Worm (Caenorhabditis elegans) whole organism, young adult: ENCODE results near the gene H20E11.2.
A peak's percentile ranks its signal among the peaks of the same experiment; 100 is the strongest.

Experiments used
- B0035.1 ChIP-seq: sonication (generic microtip); optimal IDR thresholded peaks from 2 replicates; lab custom pipeline; 2016; ENCODE audit warnings: missing genetic modification characterization, mild to moderate bottlenecking, missing compliant biosample characterization, missing genotype, missing genetic modification reagents
- B0336.3 ChIP-seq: fragments of 200-800 bp; sonication (Bioruptor generic); IDR thresholded peaks from 2 replicates; pipeline ENCODE4 v1.3.6; 2022; ENCODE audit warnings: missing genetic modification characterization, missing compliant biosample characterization
- F55B11.4 ChIP-seq: sonication (generic microtip); optimal IDR thresholded peaks from 2 replicates; lab custom pipeline; 2016; ENCODE audit warnings: missing compliant biosample characterization, missing genetic modification characterization, borderline replicate concordance; ENCODE audit not compliant: insufficient read depth
- F57A8.1 ChIP-seq: fragments of 200-800 bp; sonication (Bioruptor generic); optimal IDR thresholded peaks from 2 replicates; lab custom pipeline; 2018; ENCODE audit warnings: mild to moderate bottlenecking, missing genetic modification characterization, moderate library complexity, missing compliant biosample characterization
- T07F8.4 ChIP-seq: sonication (generic microtip); optimal IDR thresholded peaks from 2 replicates; lab custom pipeline; 2016; ENCODE audit warnings: mild to moderate bottlenecking, missing genetic modification characterization, moderate library complexity, missing compliant biosample characterization
- Y53G8AR.9 ChIP-seq: fragments of 200-800 bp; sonication (Bioruptor generic); conservative IDR thresholded peaks from 2 replicates; pipeline ENCODE4 v1.3.6; 2022; ENCODE audit warnings: missing genetic modification reagents, missing genetic modification characterization, missing compliant biosample characterization
- Y79H2A.3 ChIP-seq: fragments of 200-800 bp; sonication (Bioruptor generic); conservative IDR thresholded peaks from 2 replicates; pipeline ENCODE4 v1.3.6; 2022; ENCODE audit warnings: missing genetic modification reagents, missing genetic modification characterization, missing compliant biosample characterization
- akir-1 ChIP-seq: fragments of 200-800 bp; sonication (Bioruptor generic); optimal IDR thresholded peaks from 2 replicates; lab custom pipeline; 2018; ENCODE audit warnings: mild to moderate bottlenecking, missing genetic modification characterization, moderate library complexity, missing compliant biosample characterization
- aptf-3 ChIP-seq: fragments of 200-800 bp; sonication (Bioruptor generic); IDR thresholded peaks from 2 replicates; pipeline ENCODE4 v1.3.6; 2022; ENCODE audit warnings: missing genetic modification characterization, missing compliant biosample characterization
- attf-3 ChIP-seq: fragments of 200-800 bp; sonication (Bioruptor generic); conservative IDR thresholded peaks from 2 replicates; pipeline ENCODE4 v1.3.6; 2022; ENCODE audit warnings: missing genetic modification reagents, missing genetic modification characterization, missing compliant biosample characterization
- ceh-40 ChIP-seq: fragments of 200-800 bp; sonication (Bioruptor generic); IDR thresholded peaks from 2 replicates; pipeline ENCODE4 v1.3.6; 2022; ENCODE audit warnings: missing genetic modification characterization, missing compliant biosample characterization
- ceh-58 ChIP-seq: fragments of 200-800 bp; sonication (Bioruptor generic); IDR thresholded peaks from 2 replicates; pipeline ENCODE4 v1.3.6; 2022; ENCODE audit warnings: missing genetic modification characterization, missing compliant biosample characterization
- ceh-79 ChIP-seq: sonication (generic microtip); optimal IDR thresholded peaks from 2 replicates; lab custom pipeline; 2017; ENCODE audit warnings: mild to moderate bottlenecking, missing genetic modification characterization, missing compliant biosample characterization
- dox-1 ChIP-seq: fragments of 200-800 bp; sonication (Bioruptor generic); IDR thresholded peaks from 2 replicates; pipeline ENCODE4 v1.3.6; 2022; ENCODE audit warnings: missing genetic modification reagents, missing genetic modification characterization, missing compliant biosample characterization
- dpl-1 ChIP-seq: fragments of 150-350 bp; optimal IDR thresholded peaks from 2 replicates; lab custom pipeline; 2014; ENCODE audit warnings: missing biosample characterization, missing genetic modification reagents, missing genetic modification characterization
- efl-1 ChIP-seq: fragments of 150-350 bp; optimal IDR thresholded peaks from 2 replicates; lab custom pipeline; 2014; ENCODE audit warnings: missing biosample characterization, missing genetic modification reagents, missing genetic modification characterization
- ets-4 ChIP-seq: fragments of 200-800 bp; sonication (Bioruptor generic); optimal IDR thresholded peaks from 2 replicates; lab custom pipeline; 2018; ENCODE audit warnings: mild to moderate bottlenecking, missing genetic modification characterization, missing compliant biosample characterization
- hlh-26 ChIP-seq: fragments of 200-800 bp; sonication (Bioruptor generic); conservative IDR thresholded peaks from 2 replicates; pipeline ENCODE4 v1.3.6; 2022; ENCODE audit warnings: missing genetic modification reagents, missing genetic modification characterization, missing compliant biosample characterization
- hmg-1.2 ChIP-seq: fragments of 200-800 bp; sonication (Bioruptor generic); IDR thresholded peaks from 2 replicates; pipeline ENCODE4 v1.3.6; 2022; ENCODE audit warnings: missing genetic modification reagents, missing genetic modification characterization, missing compliant biosample characterization
- hrde-1 ChIP-seq: sonication (generic microtip); optimal IDR thresholded peaks from 2 replicates; lab custom pipeline; 2016; ENCODE audit warnings: missing genetic modification characterization, mild to moderate bottlenecking, missing compliant biosample characterization, moderate library complexity, missing genotype, missing genetic modification reagents, borderline replicate concordance
- hsf-1 ChIP-seq: fragments of 200-800 bp; sonication (Bioruptor generic); IDR thresholded peaks from 2 replicates; pipeline ENCODE4 v1.3.6; 2022; ENCODE audit warnings: missing genetic modification reagents, missing genetic modification characterization, missing compliant biosample characterization
- madf-10 ChIP-seq: sonication (generic microtip); optimal IDR thresholded peaks from 2 replicates; lab custom pipeline; 2016; ENCODE audit warnings: mild to moderate bottlenecking, missing genetic modification characterization, missing compliant biosample characterization
- madf-3 ChIP-seq: fragments of 200-800 bp; sonication (Bioruptor generic); IDR thresholded peaks from 2 replicates; pipeline ENCODE4 v1.3.6; 2022; ENCODE audit warnings: missing genetic modification reagents, missing genetic modification characterization, missing compliant biosample characterization
- mcd-1 ChIP-seq: fragments of 200-800 bp; sonication (Bioruptor generic); IDR thresholded peaks from 2 replicates; pipeline ENCODE4 v1.3.6; 2022; ENCODE audit warnings: missing genetic modification reagents, missing genetic modification characterization, missing compliant biosample characterization
- mxl-1 ChIP-seq: sonication (generic microtip); optimal IDR thresholded peaks from 2 replicates; lab custom pipeline; 2016; ENCODE audit warnings: missing genetic modification characterization, missing compliant biosample characterization
- nfya-2 ChIP-seq: fragments of 200-800 bp; sonication (Bioruptor generic); IDR thresholded peaks from 2 replicates; pipeline ENCODE4 v1.3.6; 2022; ENCODE audit warnings: missing genetic modification reagents, missing genetic modification characterization, missing compliant biosample characterization
- nfyb-1 ChIP-seq: fragments of 200-800 bp; sonication (Bioruptor generic); IDR thresholded peaks from 2 replicates; pipeline ENCODE4 v1.3.6; 2022; ENCODE audit warnings: missing genetic modification reagents, missing genetic modification characterization, missing compliant biosample characterization
- nhr-120 ChIP-seq: fragments of 200-800 bp; sonication (Bioruptor generic); IDR thresholded peaks from 2 replicates; pipeline ENCODE4 v1.3.6; 2022; ENCODE audit warnings: missing genetic modification characterization, missing compliant biosample characterization
- sdz-38 ChIP-seq: sonication (generic microtip); optimal IDR thresholded peaks from 2 replicates; lab custom pipeline; 2016; ENCODE audit warnings: missing genotype, missing genetic modification characterization, missing compliant biosample characterization
- snpc-4 ChIP-seq, 5 experiments: fragments of 150-350 bp in 1 of 5; sonication (generic microtip) in 4 of 5; optimal IDR thresholded peaks; 2 replicates each; lab custom pipeline; 2014 to 2018; ENCODE audit warnings: missing genetic modification characterization in 5 of 5, missing biosample characterization in 3 of 5, antibody characterized with exemption in 2 of 5, mild to moderate bottlenecking in 2 of 5, missing compliant biosample characterization in 2 of 5, missing genotype in 2 of 5, moderate library complexity in 2 of 5, missing genetic modification reagents in 1 of 5
- somi-1 ChIP-seq: fragments of 200-800 bp; sonication (Bioruptor generic); optimal IDR thresholded peaks from 2 replicates; lab custom pipeline; 2018; ENCODE audit warnings: mild to moderate bottlenecking, missing genetic modification characterization, missing compliant biosample characterization
- sptf-2 ChIP-seq: fragments of 200-800 bp; sonication (Bioruptor generic); optimal IDR thresholded peaks from 2 replicates; lab custom pipeline; 2018; ENCODE audit warnings: mild to moderate bottlenecking, missing genetic modification characterization, missing compliant biosample characterization
- tlf-1 ChIP-seq: fragments of 200-800 bp; sonication (Bioruptor generic); optimal IDR thresholded peaks from 2 replicates; lab custom pipeline; 2018; ENCODE audit warnings: mild to moderate bottlenecking, missing genetic modification characterization, missing compliant biosample characterization
- xnd-1 ChIP-seq: sonication (generic microtip); optimal IDR thresholded peaks from 2 replicates; lab custom pipeline; 2016; ENCODE audit warnings: missing genotype, missing genetic modification reagents, missing genetic modification characterization, missing compliant biosample characterization
- ztf-18 ChIP-seq: sonication (generic microtip); optimal IDR thresholded peaks from 2 replicates; lab custom pipeline; 2016; ENCODE audit warnings: missing genotype, mild to moderate bottlenecking, missing genetic modification characterization, missing compliant biosample characterization

Gene H20E11.2

DNA sequence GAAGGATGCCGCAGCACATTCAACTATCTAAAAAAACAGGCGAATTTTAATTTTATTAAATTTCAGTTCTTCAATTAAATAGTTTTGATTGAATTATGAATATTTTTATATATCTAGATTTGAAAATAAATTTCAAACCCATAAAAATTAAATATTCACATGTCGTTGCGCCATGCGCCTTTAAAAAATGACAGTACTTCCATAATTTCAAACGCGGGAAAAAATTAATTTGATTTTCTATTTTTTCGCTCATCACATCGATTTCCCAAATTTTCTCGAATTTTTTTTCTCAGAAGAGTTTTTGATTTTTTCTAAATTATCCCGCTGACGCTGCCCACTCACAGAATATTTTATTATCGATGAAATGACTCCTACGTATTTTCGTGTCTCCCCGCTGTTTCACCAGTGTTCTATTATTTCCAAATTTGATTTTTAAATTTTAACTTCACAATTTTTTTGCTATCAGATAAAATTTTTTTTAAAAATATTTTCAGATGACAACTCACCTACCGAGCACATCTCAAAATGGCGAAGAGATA is 15.0 kb downstream of the H20E11.2 start, which contains the start of gene lip-1 (continued):
- TF ChIP-seq aptf-3 (GFP tag; lab: Robert Waterston, UW) (no peak), ets-4 (GFP tag; lab: Kevin White, UChicago) (no peak), mcd-1 (GFP tag; lab: Robert Waterston, UW) (no peak), madf-3 (GFP tag; lab: Robert Waterston, UW) (no peak), hsf-1 (peak; percentile 70; the same call in 1 of the 2 replicates), dox-1 (GFP tag; lab: Robert Waterston, UW) (no peak; the same call in 1 of the 2 replicates), akir-1 (GFP tag; lab: Kevin White, UChicago) (no peak), nfyb-1 (GFP tag; lab: Robert Waterston, UW) (no peak), Y79H2A.3 (GFP tag; lab: Robert Waterston, UW) (no peak), somi-1 (no peak), efl-1 (GFP tag; lab: Kevin White, UChicago) (peak; percentile 93), hrde-1 (tag; lab: Kevin White, UChicago) (no peak), mxl-1 (tag; lab: Kevin White, UChicago) (no peak), B0336.3 (GFP tag; lab: Robert Waterston, UW) (no peak), snpc-4 (GFP tag; optimal IDR thresholded peaks at IDR 0.05; lab: Kevin White, UChicago) (peak; percentile 46), snpc-4 (tag; optimal IDR thresholded peaks at IDR 0.05; lab: Kevin White, UChicago) (peak in 3 of 4 experiments; percentile 33 to 77 (median 68)), hmg-1.2 (GFP tag; lab: Robert Waterston, UW) (peak; percentile 26; the same call in 1 of the 2 replicates), dpl-1 (GFP tag; lab: Kevin White, UChicago) (peak; percentile 73), F55B11.4 (tag; lab: Kevin White, UChicago) (no peak), sdz-38 (tag; lab: Kevin White, UChicago) (no peak), ztf-18 (tag; lab: Kevin White, UChicago) (no peak)

DNA sequence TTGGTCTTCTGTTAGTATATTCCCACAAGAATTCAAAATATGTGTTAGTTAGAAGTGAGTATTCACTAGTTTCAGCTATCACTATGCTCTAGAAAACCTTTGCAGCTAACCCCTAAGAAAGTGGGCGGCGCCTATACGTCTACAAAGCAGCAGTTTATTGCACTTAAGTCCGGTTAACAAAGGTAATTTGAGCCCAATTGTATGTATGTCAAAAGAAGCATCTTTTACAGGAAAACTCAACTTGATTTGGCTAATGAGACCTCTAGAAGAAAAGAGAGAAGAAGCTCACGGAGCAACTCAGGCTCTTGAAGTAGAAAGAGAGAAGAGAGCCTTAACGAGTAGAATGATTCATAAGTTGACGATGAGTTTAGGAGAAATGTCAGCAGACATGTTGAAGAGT is 25.1 kb downstream of the H20E11.2 start:
- TF ChIP-seq sdz-38 (tag; lab: Kevin White, UChicago), result no peak
- no peak for TF ChIP-seq ceh-58
- TF ChIP-seq ztf-18 (tag; lab: Kevin White, UChicago), result no peak
- no peak for TF ChIP-seq aptf-3 (GFP tag; lab: Robert Waterston, UW)
- TF ChIP-seq tlf-1 (GFP tag; lab: Kevin White, UChicago), result no peak

DNA sequence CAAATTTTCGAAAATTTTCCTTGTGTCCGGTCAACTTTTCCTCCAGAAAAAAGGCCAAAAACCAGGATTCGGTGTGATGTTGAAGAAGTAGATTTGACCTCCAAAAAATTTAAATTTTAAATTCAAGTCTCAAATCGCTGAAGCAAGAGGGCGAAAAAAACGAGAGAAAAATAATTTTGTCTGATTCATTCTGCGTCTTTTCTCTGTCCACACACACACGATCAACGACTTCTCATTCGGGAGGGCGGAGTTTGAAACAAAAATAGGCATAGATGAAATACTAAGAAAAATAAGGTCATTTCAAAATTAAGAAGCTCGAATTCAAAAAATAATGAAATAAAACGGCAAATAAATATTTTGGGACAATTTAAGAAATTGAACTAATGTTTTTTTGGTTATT is 31.7 kb downstream of the H20E11.2 start, which contains the start of gene R13H7.2:
Gene R13H7.2 (minus strand): TSS at position 101 of the 400 bp plus-strand sequence.
- no peak for TF ChIP-seq tlf-1 (GFP tag; lab: Kevin White, UChicago)
- TF ChIP-seq sptf-2 (GFP tag; lab: Kevin White, UChicago), result no peak
- no peak for TF ChIP-seq ets-4 (GFP tag; lab: Kevin White, UChicago)

DNA sequence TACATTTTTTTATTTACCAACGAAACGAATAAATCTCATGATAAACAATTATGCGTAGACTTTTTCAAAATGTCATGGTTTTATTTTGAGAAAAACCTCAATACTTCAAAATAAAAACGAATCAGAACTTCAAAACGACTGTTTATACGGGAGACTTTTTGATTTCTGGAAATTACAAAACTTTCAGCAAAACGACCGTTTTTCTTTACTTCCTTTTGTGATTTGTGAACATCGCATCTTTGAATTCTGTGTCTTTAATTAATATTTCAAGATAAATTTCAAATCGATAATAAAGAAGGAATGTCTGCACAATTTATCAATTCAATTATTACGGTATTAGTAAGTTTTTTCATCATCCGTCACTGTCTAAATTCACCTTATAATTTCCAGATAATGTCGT is 40.2 kb downstream of the H20E11.2 start, which contains the start of gene srx-20:
Gene srx-20 (plus strand): TSS at position 301 of the 400 bp plus-strand sequence.
- TF ChIP-seq xnd-1 (tag; lab: Kevin White, UChicago) (no peak), B0035.1 (tag; lab: Kevin White, UChicago) (no peak), hlh-26 (GFP tag; lab: Robert Waterston, UW) (no peak), Y53G8AR.9 (GFP tag; lab: Robert Waterston, UW) (no peak), attf-3 (GFP tag; lab: Robert Waterston, UW) (no peak), madf-10 (tag; lab: Kevin White, UChicago) (no peak)

DNA sequence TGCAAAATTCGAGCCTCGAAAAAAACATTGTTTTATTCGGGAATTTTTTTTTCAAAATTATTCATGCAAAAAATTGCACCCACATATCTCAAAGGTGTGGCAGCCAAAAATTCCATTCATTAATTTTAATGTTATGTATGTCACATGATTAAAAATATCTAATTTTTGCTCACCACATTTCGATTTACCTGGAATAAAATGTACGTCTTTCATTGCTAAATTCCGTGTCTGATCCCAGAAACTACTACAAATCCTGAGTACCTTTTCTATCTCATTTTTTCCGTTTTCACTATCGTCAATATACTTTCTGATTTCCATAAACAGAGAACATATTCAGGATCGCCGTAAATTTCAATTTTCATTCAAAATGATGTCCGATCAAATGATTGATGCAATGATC is 45.4 kb downstream of the H20E11.2 start, which contains the start of gene srx-19:
Gene srx-19 (plus strand): TSS at position 301 of the 400 bp plus-strand sequence.
- no peak for TF ChIP-seq ceh-40 (GFP tag; lab: Robert Waterston, UW)
- TF ChIP-seq F57A8.1 (GFP tag; lab: Kevin White, UChicago), result no peak
- TF ChIP-seq nhr-120 (GFP tag; lab: Robert Waterston, UW), result no peak
- no peak for TF ChIP-seq ceh-79 (tag; lab: Kevin White, UChicago)
- no peak for TF ChIP-seq T07F8.4 (tag; lab: Kevin White, UChicago)
- TF ChIP-seq nfya-2 (GFP tag; lab: Robert Waterston, UW), result no peak
